Worm (Caenorhabditis elegans): ENCODE results near the gene sru-23.

ce11 chrV:16007505-16007904 lies 35.1 kb upstream of the sru-23 start, which contains the start of gene str-231:
- TF ChIP-seq gmeb-2 (tag; optimal IDR thresholded peaks at IDR 0.05) (no peak), pag-3 (tag; optimal IDR thresholded peaks at IDR 0.05; ENCODE audit: borderline replicate concordance) (no peak), unc-55 (GFP tag; optimal IDR thresholded peaks at IDR 0.05) (no peak)

Measured in whole organism, late embryonic.